Fruit fly (Drosophila melanogaster) whole organism, embryonic: ENCODE data around the gene nxf2.

Experiments used
- Ada2b ChIP-seq: fragments of 200-800 bp; sonication (Bioruptor generic); IDR thresholded peaks from 2 replicates; pipeline ENCODE4 v1.3.6; 2022; ENCODE audit warnings: missing biosample characterization, missing genetic modification characterization
- Bteb2 ChIP-seq: fragments of 200-800 bp; sonication (Bioruptor generic); optimal IDR thresholded peaks from 2 replicates; lab custom pipeline; 2016; ENCODE audit warnings: missing biosample characterization, missing genetic modification characterization
- CG10147 ChIP-seq: fragments of 200-800 bp; sonication (Bioruptor generic); optimal IDR thresholded peaks from 2 replicates; lab custom pipeline; 2019; ENCODE audit warnings: missing biosample characterization, mild to moderate bottlenecking, missing genetic modification characterization, moderate library complexity
- CG10979 ChIP-seq: fragments of 200-800 bp; sonication (Bioruptor generic); optimal IDR thresholded peaks from 2 replicates; lab custom pipeline; 2018; ENCODE audit warnings: missing biosample characterization, mild to moderate bottlenecking, missing genetic modification characterization, moderate library complexity
- CG11695 ChIP-seq: fragments of 200-800 bp; sonication (Bioruptor generic); IDR thresholded peaks from 3 replicates; pipeline ENCODE4 v1.3.6; 2022; ENCODE audit warnings: missing biosample characterization, missing genetic modification characterization
- CG12155 ChIP-seq: fragments of 200-800 bp; sonication (Bioruptor generic); optimal IDR thresholded peaks from 3 replicates; lab custom pipeline; 2016; ENCODE audit warnings: missing biosample characterization, missing genetic modification characterization
- CG13296 ChIP-seq: fragments of 200-800 bp; sonication (Bioruptor generic); optimal IDR thresholded peaks from 3 replicates; lab custom pipeline; 2018; ENCODE audit warnings: missing biosample characterization, mild to moderate bottlenecking, missing genetic modification characterization
- CG15011 ChIP-seq: fragments of 200-800 bp; sonication (Bioruptor generic); optimal IDR thresholded peaks from 3 replicates; lab custom pipeline; 2018; ENCODE audit warnings: missing biosample characterization, mild to moderate bottlenecking, missing genetic modification characterization
- CG16813 ChIP-seq: fragments of 200-800 bp; sonication (Bioruptor generic); IDR thresholded peaks from 3 replicates; pipeline ENCODE4 v1.3.6; 2022; ENCODE audit warnings: missing biosample characterization, missing genetic modification characterization; ENCODE audit not compliant: partially characterized antibody
- CG17186 ChIP-seq: fragments of 200-800 bp; sonication (Bioruptor generic); optimal IDR thresholded peaks from 3 replicates; lab custom pipeline; 2017; ENCODE audit warnings: missing biosample characterization, missing genetic modification reagents, missing genetic modification characterization
- CG17361 ChIP-seq: fragments of 200-800 bp; sonication (Bioruptor generic); IDR thresholded peaks from 3 replicates; pipeline ENCODE4 v1.3.6; 2022; ENCODE audit warnings: missing biosample characterization, missing genetic modification characterization
- CG1832 ChIP-seq: fragments of 200-800 bp; sonication (Bioruptor generic); optimal IDR thresholded peaks from 2 replicates; lab custom pipeline; 2017; ENCODE audit warnings: missing biosample characterization, mild to moderate bottlenecking, missing genetic modification characterization, inconsistent platforms
- CG18619 ChIP-seq: fragments of 200-800 bp; sonication (Bioruptor generic); optimal IDR thresholded peaks from 3 replicates; lab custom pipeline; 2017; ENCODE audit warnings: missing biosample characterization, mild to moderate bottlenecking, missing genetic modification characterization
- CG31441 ChIP-seq: fragments of 200-800 bp; sonication (Bioruptor generic); IDR thresholded peaks from 2 replicates; pipeline ENCODE4 v1.3.6; 2022; ENCODE audit warnings: missing biosample characterization, missing genetic modification characterization
- CG3281 ChIP-seq: fragments of 200-800 bp; sonication (Bioruptor generic); optimal IDR thresholded peaks from 3 replicates; lab custom pipeline; 2017; ENCODE audit warnings: missing biosample characterization, mild to moderate bottlenecking, missing genetic modification characterization
- CG33213 ChIP-seq: fragments of 200-800 bp; sonication (Bioruptor generic); optimal IDR thresholded peaks from 3 replicates; lab custom pipeline; 2016; ENCODE audit warnings: missing biosample characterization, missing genetic modification characterization
- CG3726 ChIP-seq: fragments of 200-800 bp; sonication (Bioruptor generic); IDR thresholded peaks from 3 replicates; pipeline ENCODE4, ENCODE4 v1.3.6; 2022; ENCODE audit warnings: missing biosample characterization, missing genetic modification characterization
- CG4617 ChIP-seq: fragments of 200-800 bp; sonication (Bioruptor generic); optimal IDR thresholded peaks from 3 replicates; lab custom pipeline; 2016; ENCODE audit warnings: missing biosample characterization, missing genetic modification characterization, borderline replicate concordance
- Chrac-16 ChIP-seq: fragments of 200-800 bp; sonication (Bioruptor generic); optimal IDR thresholded peaks from 3 replicates; lab custom pipeline; 2016; ENCODE audit warnings: missing biosample characterization, missing genetic modification characterization
- Doc3 ChIP-seq: fragments of 200-800 bp; sonication (Bioruptor generic); IDR thresholded peaks from 3 replicates; pipeline ENCODE4 v1.3.6; 2022; ENCODE audit warnings: missing biosample characterization, missing genetic modification characterization; ENCODE audit not compliant: partially characterized antibody
- HHEX ChIP-seq: fragments of 200-800 bp; sonication (Bioruptor generic); optimal IDR thresholded peaks from 3 replicates; lab custom pipeline; 2017; ENCODE audit warnings: missing biosample characterization, mild to moderate bottlenecking, missing genetic modification characterization, missing genetic modification reagents
- HLH3B ChIP-seq: fragments of 200-800 bp; sonication (Bioruptor generic); IDR thresholded peaks from 2 replicates; pipeline ENCODE4 v1.3.6; 2022; ENCODE audit warnings: missing biosample characterization, missing genetic modification characterization
- HLH4C ChIP-seq: fragments of 200-800 bp; sonication (Bioruptor generic); IDR thresholded peaks from 3 replicates; pipeline ENCODE4 v1.3.6; 2022; ENCODE audit warnings: missing biosample characterization, missing genetic modification characterization; ENCODE audit not compliant: partially characterized antibody
- HLHmδ ChIP-seq: fragments of 200-800 bp; sonication (Bioruptor generic); optimal IDR thresholded peaks from 2 replicates; lab custom pipeline; 2018; ENCODE audit warnings: missing biosample characterization, mild to moderate bottlenecking, missing genetic modification characterization, moderate library complexity
- Hr39 ChIP-seq: fragments of >200 bp; optimal IDR thresholded peaks from 2 replicates; lab custom pipeline; 2017
- Hsf ChIP-seq: fragments of 200-800 bp; sonication (Bioruptor generic); optimal IDR thresholded peaks from 3 replicates; lab custom pipeline; 2016; ENCODE audit warnings: missing biosample characterization, missing genetic modification characterization
- Mrtf ChIP-seq: fragments of 200-800 bp; sonication (Bioruptor generic); IDR thresholded peaks from 3 replicates; pipeline ENCODE4 v1.3.6; 2022; ENCODE audit warnings: missing biosample characterization, missing genetic modification characterization
- Ptx1 ChIP-seq: fragments of 200-800 bp; sonication (Bioruptor generic); IDR thresholded peaks from 2 replicates; pipeline ENCODE4 v1.3.6; 2022; ENCODE audit warnings: missing biosample characterization, missing genetic modification characterization
- Ravus ChIP-seq: fragments of 200-800 bp; sonication (Bioruptor generic); IDR thresholded peaks from 2 replicates; pipeline ENCODE4 v1.3.6; 2022; ENCODE audit warnings: missing biosample characterization, missing genetic modification characterization
- Rfx ChIP-seq: fragments of 200-800 bp; sonication (Bioruptor generic); IDR thresholded peaks from 2 replicates; pipeline ENCODE4 v1.3.6; 2022; ENCODE audit warnings: missing biosample characterization, missing genetic modification characterization
- Rx ChIP-seq: fragments of 200-800 bp; sonication (Bioruptor generic); IDR thresholded peaks from 2 replicates; pipeline ENCODE4 v1.3.6; 2022; ENCODE audit warnings: missing biosample characterization, missing genetic modification characterization
- al ChIP-seq: fragments of 200-800 bp; sonication (Bioruptor generic); IDR thresholded peaks from 2 replicates; pipeline ENCODE4 v1.3.6; 2022; ENCODE audit warnings: missing biosample characterization, missing genetic modification characterization
- chm ChIP-seq: fragments of 200-800 bp; sonication (Bioruptor generic); IDR thresholded peaks from 2 replicates; pipeline ENCODE4 v1.3.6; 2022; ENCODE audit warnings: missing biosample characterization, missing genetic modification characterization
- chn ChIP-seq: fragments of 200-800 bp; sonication (Bioruptor generic); optimal IDR thresholded peaks from 2 replicates; lab custom pipeline; 2016; ENCODE audit warnings: missing biosample characterization, missing genetic modification characterization
- eyg ChIP-seq: fragments of 200-800 bp; sonication (Bioruptor generic); optimal IDR thresholded peaks from 3 replicates; lab custom pipeline; 2016; ENCODE audit warnings: missing biosample characterization, missing genetic modification characterization
- fd96Cb ChIP-seq: fragments of 200-800 bp; sonication (Bioruptor generic); optimal IDR thresholded peaks from 2 replicates; lab custom pipeline; 2018; ENCODE audit warnings: missing biosample characterization, mild to moderate bottlenecking, missing genetic modification characterization, moderate library complexity
- gfzf ChIP-seq: fragments of 200-800 bp; sonication (Bioruptor generic); optimal IDR thresholded peaks from 2 replicates; lab custom pipeline; 2016; ENCODE audit warnings: missing biosample characterization, mild to moderate bottlenecking, missing genetic modification characterization, moderate library complexity
- knrl ChIP-seq: fragments of 200-800 bp; sonication (Bioruptor generic); IDR thresholded peaks from 3 replicates; pipeline ENCODE4 v1.3.6; 2022; ENCODE audit warnings: missing biosample characterization, missing genetic modification characterization; ENCODE audit not compliant: partially characterized antibody
- lab ChIP-seq: fragments of 200-800 bp; sonication (Bioruptor generic); optimal IDR thresholded peaks from 3 replicates; lab custom pipeline; 2017; ENCODE audit warnings: missing biosample characterization, missing genetic modification characterization, mild to moderate bottlenecking, moderate library complexity, missing genetic modification reagents
- pan ChIP-seq, 4 experiments: fragments of >200 bp in 3 of 4; fragments of 200-800 bp in 1 of 4; sonication (Bioruptor generic) in 1 of 4; optimal IDR thresholded peaks in 3 of 4; IDR thresholded peaks in 1 of 4; 2 replicates each; pipeline versions ENCODE4 v1.3.6 to Lab custom; 2017 to 2022; ENCODE audit warnings: missing biosample characterization in 2 of 4, missing genetic modification characterization in 2 of 4, mixed read lengths in 1 of 4
- pnt ChIP-seq: fragments of 200-800 bp; sonication (Bioruptor generic); optimal IDR thresholded peaks from 3 replicates; lab custom pipeline; 2016; ENCODE audit warnings: missing biosample characterization, missing genetic modification characterization
- ranshi ChIP-seq: fragments of 200-800 bp; sonication (Bioruptor generic); IDR thresholded peaks from 2 replicates; pipeline ENCODE4 v1.3.6; 2022; ENCODE audit warnings: missing biosample characterization, missing genetic modification characterization
- tap ChIP-seq: fragments of 200-800 bp; optimal IDR thresholded peaks from 3 replicates; lab custom pipeline; 2019; ENCODE audit warnings: missing biosample characterization, mild to moderate bottlenecking, missing genetic modification characterization, moderate library complexity
- tgo ChIP-seq: fragments of 200-800 bp; sonication (Bioruptor generic); IDR thresholded peaks from 3 replicates; pipeline ENCODE4 v1.3.6; 2022; ENCODE audit warnings: missing biosample characterization, missing genetic modification characterization
- trh ChIP-seq: fragments of 200-800 bp; sonication (Bioruptor generic); optimal IDR thresholded peaks from 2 replicates; lab custom pipeline; 2016; ENCODE audit warnings: missing biosample characterization, missing genetic modification characterization
- ttk ChIP-seq: fragments of 200-800 bp; sonication (Bioruptor generic); IDR thresholded peaks from 2 replicates; pipeline ENCODE4 v2.1.2; 2022; ENCODE audit warnings: missing biosample characterization, missing genetic modification characterization
- twi ChIP-seq: fragments of 200-800 bp; optimal IDR thresholded peaks from 2 replicates; lab custom pipeline; 2019; ENCODE audit warnings: missing biosample characterization, mild to moderate bottlenecking, missing genetic modification characterization, moderate library complexity
- wor ChIP-seq: fragments of 200-800 bp; sonication (Bioruptor generic); IDR thresholded peaks from 2 replicates; pipeline ENCODE4 v1.3.6; 2022; ENCODE audit warnings: missing biosample characterization, missing genetic modification characterization
- zfh1 ChIP-seq: fragments of 200-800 bp; sonication (Bioruptor generic); IDR thresholded peaks from 3 replicates; pipeline ENCODE4 v1.3.6; 2022; ENCODE audit warnings: missing biosample characterization, missing genetic modification characterization

nxf2 gene

DNA sequence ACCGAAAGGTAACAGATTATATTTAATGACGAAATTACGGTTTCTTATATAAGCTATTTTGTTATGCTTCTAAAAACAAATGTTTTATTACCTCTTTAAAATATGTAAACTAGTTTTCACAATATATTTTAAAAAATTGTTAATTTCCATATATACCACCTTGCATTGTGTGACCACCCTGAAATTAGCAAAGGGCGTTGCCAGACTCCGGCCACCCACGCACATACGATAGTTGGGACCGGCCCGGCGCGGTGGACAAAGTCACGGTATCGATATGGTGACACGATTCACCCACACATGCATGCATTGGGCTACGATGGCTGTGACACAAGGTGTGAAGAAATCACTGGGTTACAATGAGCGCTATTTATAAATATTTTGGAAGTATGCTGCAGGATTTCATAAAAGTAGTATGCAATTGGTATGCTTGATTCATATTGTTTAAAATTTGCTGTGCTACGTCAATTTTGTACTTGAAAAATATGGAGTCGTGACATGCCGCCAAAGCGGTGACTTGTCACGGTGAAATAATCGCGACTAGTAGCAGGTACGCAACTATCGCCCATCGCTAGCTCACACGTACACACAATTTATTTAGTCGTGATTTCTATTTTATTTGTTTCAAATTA is 8.0 kb upstream of the nxf2 start (continued):
- TF ChIP-seq CG31441 (GFP tag; lab: Robert Waterston, UW), result peak; percentile 99
- TF ChIP-seq HLHmδ (GFP tag; lab: Kevin White, UChicago), result peak; percentile 37
- no peak for TF ChIP-seq Rx (GFP tag; lab: Robert Waterston, UW)
- peak; percentile 55 for TF ChIP-seq gfzf (GFP tag; lab: Kevin White, UChicago)
- TF ChIP-seq wor, result peak; percentile 42
- TF ChIP-seq Bteb2 (GFP tag; lab: Kevin White, UChicago), result peak; percentile 38
- no peak for TF ChIP-seq CG15011 (GFP tag; lab: Kevin White, UChicago)
- peak; percentile 53; the same call in 1 of the 2 replicates for TF ChIP-seq chm (GFP tag; lab: Robert Waterston, UW)
- TF ChIP-seq CG16813 (GFP tag; lab: Robert Waterston, UW), result peak; percentile 96
- peak; percentile 61 for TF ChIP-seq eyg (GFP tag; lab: Kevin White, UChicago)
- peak; percentile 9 for TF ChIP-seq CG12155 (GFP tag; lab: Kevin White, UChicago)
- TF ChIP-seq Ada2b (GFP tag; lab: Robert Waterston, UW), result peak; percentile 51
- TF ChIP-seq pnt (GFP tag; lab: Kevin White, UChicago), result peak; percentile 53
- peak; percentile 50 for TF ChIP-seq Ptx1 (GFP tag; lab: Robert Waterston, UW)
- TF ChIP-seq zfh1 (GFP tag; lab: Robert Waterston, UW), result peak; percentile 58; the same call in 1 of the 3 replicates
- TF ChIP-seq CG17186 (GFP tag; lab: Kevin White, UChicago), result peak; percentile 89
- no peak for TF ChIP-seq CG1832 (GFP tag; lab: Kevin White, UChicago)
- TF ChIP-seq twi (tag; lab: Kevin White, UChicago), result peak; percentile 31
- TF ChIP-seq CG11695 (GFP tag; lab: Robert Waterston, UW), result peak; percentile 64; the same call in 2 of the 3 replicates
- peak; percentile 32 for TF ChIP-seq CG18619
- peak; percentile 96 for TF ChIP-seq knrl (GFP tag; lab: Robert Waterston, UW)
- TF ChIP-seq Hsf (GFP tag; lab: Kevin White, UChicago), result peak; percentile 66
- TF ChIP-seq lab, result no peak
- peak; percentile 34 for TF ChIP-seq CG3281
- peak; percentile 36 for TF ChIP-seq CG10147 (GFP tag; lab: Kevin White, UChicago)
- TF ChIP-seq CG3726 (GFP tag; lab: Robert Waterston, UW), result peak; percentile 11; the same call in 1 of the 3 replicates
- peak; percentile 68 for TF ChIP-seq ranshi (GFP tag; lab: Robert Waterston, UW)
- TF ChIP-seq Mrtf (GFP tag; lab: Robert Waterston, UW), result peak; percentile 9; the same call in 1 of the 3 replicates
- peak; percentile 56 for TF ChIP-seq Chrac-16 (GFP tag; lab: Kevin White, UChicago)
- TF ChIP-seq Doc3 (GFP tag; lab: Robert Waterston, UW), result peak; percentile 96
- TF ChIP-seq CG4617 (GFP tag; lab: Kevin White, UChicago), result peak; percentile 88
- 0 out of 2 replicates have a peak, but pooled peaks have one; percentile 10 for TF ChIP-seq ttk (GFP tag; lab: Robert Waterston, UW)
- TF ChIP-seq CG13296, result peak; percentile 60
- TF ChIP-seq HLH3B (GFP tag; lab: Robert Waterston, UW), result peak; percentile 54
- TF ChIP-seq CG17361 (GFP tag; lab: Robert Waterston, UW), result peak; percentile 73; the same call in 2 of the 3 replicates
- peak; percentile 90 for TF ChIP-seq HLH4C (GFP tag; lab: Robert Waterston, UW)
- TF ChIP-seq CG10979 (tag; lab: Kevin White, UChicago), result no peak
- TF ChIP-seq pan (optimal IDR thresholded peaks at IDR 0.05; lab: Kevin White, UChicago), result no peak
- TF ChIP-seq pan (GFP tag; optimal IDR thresholded peaks at IDR 0.05 in 1 of 2, IDR thresholded peaks at IDR 0.05 in 1 of 2), result peak in 1 of 2 experiments; percentile 76
- peak; percentile 25 for TF ChIP-seq trh (GFP tag; lab: Kevin White, UChicago)
- peak; percentile 38 for TF ChIP-seq tap
- TF ChIP-seq CG33213 (GFP tag; lab: Kevin White, UChicago), result peak; percentile 60
- TF ChIP-seq chn (GFP tag; lab: Kevin White, UChicago), result peak; percentile 73
- TF ChIP-seq Rfx (GFP tag; lab: Robert Waterston, UW), result peak; percentile 83
- no peak for TF ChIP-seq Hr39
- TF ChIP-seq fd96Cb (tag; lab: Kevin White, UChicago), result peak; percentile 22
- TF ChIP-seq al (GFP tag; lab: Robert Waterston, UW), result peak; percentile 20; the same call in 1 of the 2 replicates
- TF ChIP-seq Ravus, result no peak
- peak; percentile 36 for TF ChIP-seq HHEX (GFP tag; lab: Kevin White, UChicago)
- peak; percentile 28; the same call in 1 of the 3 replicates for TF ChIP-seq tgo
